Worm (Caenorhabditis elegans): ENCODE data around the gene ptp-1.

The ptp-1 gene

ce11 chrIII:3546323-3546722 lies 44.2 kb upstream of the ptp-1 start, which contains the start of gene C54C6.7:
C54C6.7 (minus strand) TSS chrIII:3546423.
- TF ChIP-seq lir-1 (GFP tag; conservative IDR thresholded peaks at IDR 0.05) (no peak), sdz-38 (tag; optimal IDR thresholded peaks at IDR 0.05) (no peak), ztf-25 (GFP tag; IDR thresholded peaks at IDR 0.05) (no peak), repo-1 (tag; optimal IDR thresholded peaks at IDR 0.05) (no peak), B0336.3 (GFP tag; IDR thresholded peaks at IDR 0.05) (no peak)

- TF ChIP-seq attf-5 (GFP tag; optimal IDR thresholded peaks at IDR 0.05): no peak
- no peak for TF ChIP-seq lir-1 (GFP tag; conservative IDR thresholded peaks at IDR 0.05)
- no peak for TF ChIP-seq cebp-1 (GFP tag; IDR thresholded peaks at IDR 0.05)
- no peak for TF ChIP-seq cebp-1 (tag; optimal IDR thresholded peaks at IDR 0.05)
- no peak for TF ChIP-seq nhr-90 (tag; optimal IDR thresholded peaks at IDR 0.05)
- no peak for TF ChIP-seq ZK185.1 (tag; optimal IDR thresholded peaks at IDR 0.05; ENCODE audit: poor library complexity, severe bottlenecking)
- TF ChIP-seq K12H6.12 (tag; optimal IDR thresholded peaks at IDR 0.05): no peak
- TF ChIP-seq ztf-18 (tag; optimal IDR thresholded peaks at IDR 0.05): no peak
- TF ChIP-seq let-526 (GFP tag; IDR thresholded peaks at IDR 0.05): no peak
- TF ChIP-seq ztf-28 (GFP tag; IDR thresholded peaks at IDR 0.05): no peak
- TF ChIP-seq F37B4.10 (GFP tag; IDR thresholded peaks at IDR 0.05): no peak
- TF ChIP-seq Y53F4B.3 (GFP tag; IDR thresholded peaks at IDR 0.05): no peak
- no peak for TF ChIP-seq ztf-3 (GFP tag; optimal IDR thresholded peaks at IDR 0.05)
- no peak for TF ChIP-seq lsl-1 (GFP tag; optimal IDR thresholded peaks at IDR 0.05)
These were observed 42.5 kb upstream of the ptp-1 start, which contains the start of gene C54C6.11 for ce11 chrIII:3548017-3548416. C54C6.11 (plus strand) TSS chrIII:3548317.

- TF ChIP-seq nhr-179 (tag; optimal IDR thresholded peaks at IDR 0.05) (no peak), ceh-58 (GFP tag; IDR thresholded peaks at IDR 0.05) (no peak), Y79H2A.3 (GFP tag; conservative IDR thresholded peaks at IDR 0.05) (no peak), K11D2.4 (GFP tag; IDR thresholded peaks at IDR 0.05) (no peak), snpc-3.4 (tag; optimal IDR thresholded peaks at IDR 0.05) (no peak), nfya-2 (GFP tag; IDR thresholded peaks at IDR 0.05) (no peak), T26A5.8 (tag; optimal IDR thresholded peaks at IDR 0.05) (no peak)
These were observed 40.8 kb upstream of the ptp-1 start, which contains the start of gene C54C6.5 for ce11 chrIII:3549750-3550149. C54C6.5 (minus strand) TSS chrIII:3549850.

ce11 chrIII:3550364-3550763 lies 40.2 kb upstream of the ptp-1 start:
- TF ChIP-seq hlh-26 (GFP tag; conservative IDR thresholded peaks at IDR 0.05) (no peak), ztf-28 (GFP tag; IDR thresholded peaks at IDR 0.05) (no peak)

- TF ChIP-seq die-1 (tag; optimal IDR thresholded peaks at IDR 0.05) (no peak), nhr-120 (GFP tag; IDR thresholded peaks at IDR 0.05) (no peak), snpc-1.3 (tag; optimal IDR thresholded peaks at IDR 0.05; ENCODE audit: insufficient read depth) (no peak), attf-6 (GFP tag; IDR thresholded peaks at IDR 0.05) (no peak), attf-5 (GFP tag; optimal IDR thresholded peaks at IDR 0.05) (no peak), unc-130 (GFP tag; optimal IDR thresholded peaks at IDR 0.05) (no peak), pha-4 (tag; optimal IDR thresholded peaks at IDR 0.05) (no peak), Y53F4B.3 (GFP tag; IDR thresholded peaks at IDR 0.05) (no peak), zfh-2 (GFP tag; conservative IDR thresholded peaks at IDR 0.05) (no peak), cebp-1 (GFP tag; IDR thresholded peaks at IDR 0.05) (no peak), cebp-1 (tag; optimal IDR thresholded peaks at IDR 0.05) (no peak), B0019.2 (GFP tag; conservative IDR thresholded peaks at IDR 0.05) (no peak), F33H1.4 (GFP tag; IDR thresholded peaks at IDR 0.05) (no peak)
These were observed 37.2 kb upstream of the ptp-1 start, which contains the start of gene C54C6.4 for ce11 chrIII:3553349-3553748. C54C6.4 (plus strand) TSS chrIII:3553649.
